Worm (Caenorhabditis elegans) whole organism, mixed stage, embryonic: ENCODE measurements around the gene F22H10.3.

Experiments used
- ceh-43 ChIP-seq: fragments of 200-800 bp; sonication (Bioruptor generic); optimal IDR thresholded peaks from 2 replicates; lab custom pipeline; 2018; ENCODE audit warnings: mild to moderate bottlenecking, missing genetic modification characterization, moderate library complexity, missing compliant biosample characterization
- ces-1 ChIP-seq: fragments of 150-350 bp; optimal IDR thresholded peaks from 2 replicates; lab custom pipeline; 2014; ENCODE audit warnings: missing biosample characterization, missing genetic modification reagents, missing genetic modification characterization

ce11 chrX:16687377-16687776 is 9.9 kb upstream of the F22H10.3 start:
- TF ChIP-seq ceh-43 (GFP tag; lab: Kevin White, UChicago) (no peak), ces-1 (GFP tag; lab: Kevin White, UChicago) (no peak)
